Worm (Caenorhabditis elegans): Measurements from ENCODE around the gene Y38A10A.2.
A peak's percentile ranks its signal among the peaks of the same experiment; 100 is the strongest.
"Not testable (repeated sequence)": the region's sequence is repeated elsewhere in the genome, so short reads cannot be mapped to it uniquely, and the experiment has no call there.

Gene Y38A10A.2

ce11 chrV:6091592-6091991 is 28.4 kb upstream of the Y38A10A.2 start:
- TF ChIP-seq F33H1.4 (GFP tag; IDR thresholded peaks at IDR 0.05) (peak; percentile 57), egrh-3 (GFP tag; IDR thresholded peaks at IDR 0.05) (0 out of 2 replicates have a peak, but pooled peaks have one; percentile 54)

ce11 chrV:6088977-6089376 is 25.7 kb upstream of the Y38A10A.2 start:
- 0 out of 2 replicates have a peak, but pooled peaks have one; percentile 32 for TF ChIP-seq dox-1 (GFP tag; IDR thresholded peaks at IDR 0.05)
- TF ChIP-seq madf-6 (GFP tag; IDR thresholded peaks at IDR 0.05) = peak; percentile 30; the same call in 1 of the 2 replicates
- TF ChIP-seq hsf-1 (GFP tag; IDR thresholded peaks at IDR 0.05) = peak; percentile 97

ce11 chrV:6072190-6072589 is 9.0 kb upstream of the Y38A10A.2 start:
- TF ChIP-seq dox-1 (GFP tag; IDR thresholded peaks at IDR 0.05) (peak; percentile 66), egrh-3 (GFP tag; IDR thresholded peaks at IDR 0.05) (peak; percentile 65), hsf-1 (GFP tag; IDR thresholded peaks at IDR 0.05) (peak; percentile 99), D2030.7 (GFP tag; IDR thresholded peaks at IDR 0.05) (0 out of 2 replicates have a peak, but pooled peaks have one; percentile 10)

ce11 chrV:6071551-6071950 is 8.3 kb upstream of the Y38A10A.2 start:
- TF ChIP-seq D2030.7 (GFP tag; IDR thresholded peaks at IDR 0.05) (peak; percentile 21; the same call in 1 of the 2 replicates), madf-8 (GFP tag; conservative IDR thresholded peaks at IDR 0.05) (peak; percentile 41), F33H1.4 (GFP tag; IDR thresholded peaks at IDR 0.05) (peak; percentile 73), egrh-3 (GFP tag; IDR thresholded peaks at IDR 0.05) (peak; percentile 87; the same call in 1 of the 2 replicates)

- not testable (repeated sequence) for TF ChIP-seq mel-28 (tag; optimal IDR thresholded peaks at IDR 0.05; ENCODE audit: borderline replicate concordance); ama-1 (optimal IDR thresholded peaks at IDR 0.05); ama-1 (GFP tag; optimal IDR thresholded peaks at IDR 0.05); ztf-22 (GFP tag; optimal IDR thresholded peaks at IDR 0.05)
Observed at ce11 chrV:6069968-6070367, 6.7 kb upstream of the Y38A10A.2 start, which contains the start of gene fbxa-214. Gene fbxa-214, minus strand, starts transcription at chrV:6070068.

- TF ChIP-seq B0035.1 (tag; optimal IDR thresholded peaks at IDR 0.05) (no peak), dox-1 (GFP tag; IDR thresholded peaks at IDR 0.05) (no peak), ceh-91 (GFP tag; IDR thresholded peaks at IDR 0.05) (no peak), chd-7 (tag; optimal IDR thresholded peaks at IDR 0.05) (no peak)
Observed at ce11 chrV:6067112-6067511, 3.9 kb upstream of the Y38A10A.2 start, which contains the start of gene srh-10. Gene srh-10, minus strand, starts transcription at chrV:6067140.

ce11 chrV:6055289-6055688 is 7.9 kb downstream of the Y38A10A.2 start, which contains the start of gene srd-20:
Gene srd-20, plus strand, starts transcription at chrV:6055589.
- TF ChIP-seq lin-35 (GFP tag; optimal IDR thresholded peaks at IDR 0.05) (no peak), atf-7 (tag; optimal IDR thresholded peaks at IDR 0.05) (no peak), cebp-1 (GFP tag; IDR thresholded peaks at IDR 0.05) (no peak), cebp-1 (tag; optimal IDR thresholded peaks at IDR 0.05) (no peak), ztf-18 (tag; optimal IDR thresholded peaks at IDR 0.05) (no peak), snpc-4 (GFP tag; optimal IDR thresholded peaks at IDR 0.05) (no peak), snpc-4 (tag; optimal IDR thresholded peaks at IDR 0.05) (no peak), ztf-25 (GFP tag; IDR thresholded peaks at IDR 0.05) (no peak), dpl-1 (GFP tag; optimal IDR thresholded peaks at IDR 0.05) (no peak), dox-1 (GFP tag; IDR thresholded peaks at IDR 0.05) (no peak), aptf-3 (GFP tag; IDR thresholded peaks at IDR 0.05) (no peak), nhr-90 (tag; optimal IDR thresholded peaks at IDR 0.05) (no peak), ztf-6 (GFP tag; IDR thresholded peaks at IDR 0.05) (no peak), die-1 (tag; optimal IDR thresholded peaks at IDR 0.05) (no peak), mxl-1 (tag; optimal IDR thresholded peaks at IDR 0.05) (no peak), tbx-9 (tag; optimal IDR thresholded peaks at IDR 0.05; ENCODE audit: borderline replicate concordance) (no peak), F57A8.1 (GFP tag; optimal IDR thresholded peaks at IDR 0.05) (no peak), snpc-1.3 (tag; optimal IDR thresholded peaks at IDR 0.05; ENCODE audit: insufficient read depth) (no peak)
